Fruit fly (Drosophila melanogaster): ENCODE measurements around the gene CheB38b.

Gene CheB38b

DNA sequence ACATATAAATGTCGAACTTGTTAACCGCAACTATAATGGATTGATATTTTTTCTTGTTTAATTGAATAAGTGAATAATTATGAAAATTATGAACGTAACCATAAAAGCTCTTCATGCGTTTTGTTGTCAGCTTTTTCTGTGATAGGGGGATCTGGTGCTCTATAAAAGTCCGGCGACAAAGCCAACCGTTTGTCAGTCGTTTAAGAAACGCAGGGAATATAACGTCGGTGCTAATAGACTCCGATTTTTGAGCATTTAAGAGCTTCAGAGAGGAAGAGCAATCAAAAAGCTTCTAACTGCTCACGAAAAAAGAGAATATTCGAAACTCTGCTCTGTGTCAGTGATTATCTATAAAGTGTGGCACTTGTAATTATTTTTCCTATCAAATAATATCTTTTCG is 14.0 kb upstream of the CheB38b start, which contains the start of gene CG31674:
TSS of gene CG31674 (plus strand) at position 203 of the 400 bp plus-strand sequence.
- TF ChIP-seq Myc (optimal IDR thresholded peaks at IDR 0.05) (no peak), h (optimal IDR thresholded peaks at IDR 0.05) (no peak), ttk (optimal IDR thresholded peaks at IDR 0.05) (no peak), Sin3A (optimal IDR thresholded peaks at IDR 0.05) (no peak), psq (optimal IDR thresholded peaks at IDR 0.05) (no peak), insv (optimal IDR thresholded peaks at IDR 0.05) (no peak)

DNA sequence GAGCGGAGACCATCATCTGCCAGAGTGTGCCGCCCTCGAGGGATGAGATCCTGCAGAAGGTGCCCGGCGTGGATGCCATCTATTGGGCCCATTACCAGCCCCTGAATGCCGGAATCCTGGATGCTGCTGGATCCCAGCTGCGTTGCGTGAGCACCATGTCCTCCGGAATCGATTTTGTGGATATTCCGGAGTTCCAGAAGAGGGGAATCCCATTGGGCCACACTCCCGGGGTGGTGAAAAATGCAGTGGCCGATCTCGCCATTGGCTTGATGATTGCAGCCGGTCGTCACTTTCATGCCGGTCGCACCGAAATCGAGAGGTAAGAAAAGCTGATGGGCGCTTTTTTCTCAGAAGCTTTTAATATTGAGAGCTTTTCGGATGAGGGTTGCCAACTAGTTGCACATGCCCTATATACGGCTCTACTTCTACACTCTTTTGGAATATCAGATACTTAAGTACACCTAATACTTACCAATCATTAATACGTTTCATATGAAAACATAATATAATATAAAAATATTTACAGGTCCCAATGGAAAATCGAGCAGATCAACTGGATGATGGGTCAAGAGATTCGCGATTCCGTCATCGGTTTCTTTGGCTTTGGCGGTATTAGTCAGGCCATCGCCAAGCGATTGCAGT is 12.8 kb upstream of the CheB38b start:
- TF ChIP-seq Myc (optimal IDR thresholded peaks at IDR 0.05) (no peak), insv (optimal IDR thresholded peaks at IDR 0.05) (no peak), ttk (optimal IDR thresholded peaks at IDR 0.05) (no peak), h (optimal IDR thresholded peaks at IDR 0.05) (no peak), psq (optimal IDR thresholded peaks at IDR 0.05) (no peak), Sin3A (optimal IDR thresholded peaks at IDR 0.05) (no peak)

DNA sequence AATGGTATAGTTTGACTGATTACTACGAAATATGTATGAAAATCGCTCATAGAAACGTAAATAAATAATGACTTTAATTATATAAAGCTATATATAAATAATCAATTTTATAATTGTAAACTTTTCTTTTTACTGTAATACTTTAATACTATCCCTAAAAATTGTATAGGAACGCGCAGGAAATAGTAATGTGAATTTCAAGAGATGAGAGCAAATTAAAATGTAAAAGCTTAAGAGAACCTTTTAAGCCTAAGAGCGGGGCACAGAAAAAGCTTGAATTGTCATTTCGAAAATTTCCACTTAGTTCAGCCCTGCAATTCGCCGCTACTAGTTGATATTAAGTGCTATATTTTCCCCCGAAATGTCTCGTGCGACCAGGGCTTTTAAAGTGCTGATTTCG is 12.2 kb upstream of the CheB38b start, which contains the start of gene CG31673:
TSS of gene CG31673 (plus strand) at position 301 of the 400 bp plus-strand sequence.
- TF ChIP-seq ttk (optimal IDR thresholded peaks at IDR 0.05), result no peak
- no peak for TF ChIP-seq psq (optimal IDR thresholded peaks at IDR 0.05)
- TF ChIP-seq Myc (optimal IDR thresholded peaks at IDR 0.05), result no peak
- no peak for TF ChIP-seq Sin3A (optimal IDR thresholded peaks at IDR 0.05)
- TF ChIP-seq insv (optimal IDR thresholded peaks at IDR 0.05), result no peak
- TF ChIP-seq h (optimal IDR thresholded peaks at IDR 0.05), result no peak

DNA sequence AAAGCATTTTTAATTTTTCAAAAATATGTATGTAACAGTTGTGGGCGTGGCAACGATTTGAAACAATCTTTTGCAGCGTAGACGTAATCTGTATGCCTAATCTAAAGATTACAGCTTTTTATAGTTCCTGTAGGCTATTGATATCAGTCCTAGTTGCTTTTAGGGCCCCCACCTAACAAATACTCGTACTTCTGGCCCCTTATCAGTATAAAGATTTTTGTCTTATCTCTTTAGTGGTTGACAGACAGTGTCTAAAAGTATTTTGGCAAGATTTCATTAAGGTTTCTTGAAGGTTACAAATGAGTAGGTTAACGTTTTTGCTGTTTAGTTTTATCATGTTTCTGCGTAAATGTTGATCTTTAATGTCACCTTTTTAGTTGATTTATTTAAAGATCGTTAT is 11.6 kb upstream of the CheB38b start:
- TF ChIP-seq psq (optimal IDR thresholded peaks at IDR 0.05) (no peak), ttk (optimal IDR thresholded peaks at IDR 0.05) (no peak), h (optimal IDR thresholded peaks at IDR 0.05) (no peak), Myc (optimal IDR thresholded peaks at IDR 0.05) (no peak), Sin3A (optimal IDR thresholded peaks at IDR 0.05) (no peak), insv (optimal IDR thresholded peaks at IDR 0.05) (no peak)

DNA sequence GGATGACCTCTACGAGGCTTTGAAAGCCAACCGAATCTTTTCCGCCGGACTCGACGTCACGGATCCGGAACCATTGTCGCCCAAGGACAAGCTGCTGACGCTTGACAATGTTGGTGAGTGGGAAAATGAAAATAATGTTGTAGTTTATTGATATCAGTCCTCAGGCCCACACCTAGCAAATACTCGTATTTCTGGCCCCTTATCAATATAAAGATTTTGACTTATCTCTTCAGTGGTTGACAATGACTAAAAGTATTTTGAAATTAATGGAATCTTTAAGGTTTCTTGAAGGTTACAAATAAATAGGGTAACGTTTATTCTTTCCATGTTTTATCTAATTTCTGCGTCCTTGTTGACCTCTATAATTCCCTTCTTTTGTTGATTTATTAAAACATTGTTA is 10.0 kb upstream of the CheB38b start:
- no peak for TF ChIP-seq insv (optimal IDR thresholded peaks at IDR 0.05)
- no peak for TF ChIP-seq Myc (optimal IDR thresholded peaks at IDR 0.05)
- no peak for TF ChIP-seq ttk (optimal IDR thresholded peaks at IDR 0.05)
- no peak for TF ChIP-seq Sin3A (optimal IDR thresholded peaks at IDR 0.05)
- no peak for TF ChIP-seq psq (optimal IDR thresholded peaks at IDR 0.05)
- TF ChIP-seq h (optimal IDR thresholded peaks at IDR 0.05), result no peak

DNA sequence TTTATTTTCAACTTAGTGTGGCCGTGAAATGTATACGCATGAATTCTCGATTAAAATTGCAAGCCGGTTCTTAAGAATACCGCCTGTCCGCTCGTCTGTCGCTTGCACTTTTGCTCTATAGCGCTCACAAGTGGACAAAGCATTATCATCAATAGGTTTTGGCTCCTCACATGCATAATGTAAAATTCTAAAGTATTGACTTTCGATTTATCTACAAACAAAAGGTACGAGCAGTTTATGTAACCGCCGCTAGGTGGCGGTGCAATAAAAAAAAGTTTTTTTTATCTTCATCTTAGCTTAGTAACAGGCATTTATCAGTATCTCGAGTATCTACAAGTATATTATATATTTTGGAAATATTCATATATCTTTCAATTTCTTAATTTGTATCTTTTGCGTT is 9.2 kb upstream of the CheB38b start:
- no peak for TF ChIP-seq h (optimal IDR thresholded peaks at IDR 0.05)
- TF ChIP-seq Sin3A (optimal IDR thresholded peaks at IDR 0.05), result no peak
- no peak for TF ChIP-seq psq (optimal IDR thresholded peaks at IDR 0.05)
- no peak for TF ChIP-seq ttk (optimal IDR thresholded peaks at IDR 0.05)
- no peak for TF ChIP-seq insv (optimal IDR thresholded peaks at IDR 0.05)

DNA sequence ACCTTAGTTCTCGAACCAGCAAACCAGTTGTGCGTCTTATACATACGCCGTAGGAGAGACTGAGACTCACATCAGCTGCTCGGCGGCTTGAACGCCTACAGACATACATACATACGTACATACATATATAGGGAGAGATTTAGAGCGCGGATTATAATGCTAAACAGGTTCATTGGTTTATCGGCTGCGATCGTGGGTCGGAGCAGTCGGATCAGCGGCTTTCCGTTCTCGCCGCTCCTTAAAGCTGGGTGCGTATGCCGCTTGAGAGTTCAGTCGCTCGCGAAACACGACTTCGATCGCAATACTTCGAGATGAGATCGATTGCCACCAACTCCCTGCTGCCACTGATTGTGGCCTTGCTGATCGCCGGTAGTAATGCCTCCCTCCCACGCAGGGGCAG is 8.2 kb upstream of the CheB38b start:
- TF ChIP-seq ttk (optimal IDR thresholded peaks at IDR 0.05) (no peak), Sin3A (optimal IDR thresholded peaks at IDR 0.05) (no peak), h (optimal IDR thresholded peaks at IDR 0.05) (no peak), insv (optimal IDR thresholded peaks at IDR 0.05) (no peak), psq (optimal IDR thresholded peaks at IDR 0.05) (no peak), Myc (optimal IDR thresholded peaks at IDR 0.05) (no peak)

DNA sequence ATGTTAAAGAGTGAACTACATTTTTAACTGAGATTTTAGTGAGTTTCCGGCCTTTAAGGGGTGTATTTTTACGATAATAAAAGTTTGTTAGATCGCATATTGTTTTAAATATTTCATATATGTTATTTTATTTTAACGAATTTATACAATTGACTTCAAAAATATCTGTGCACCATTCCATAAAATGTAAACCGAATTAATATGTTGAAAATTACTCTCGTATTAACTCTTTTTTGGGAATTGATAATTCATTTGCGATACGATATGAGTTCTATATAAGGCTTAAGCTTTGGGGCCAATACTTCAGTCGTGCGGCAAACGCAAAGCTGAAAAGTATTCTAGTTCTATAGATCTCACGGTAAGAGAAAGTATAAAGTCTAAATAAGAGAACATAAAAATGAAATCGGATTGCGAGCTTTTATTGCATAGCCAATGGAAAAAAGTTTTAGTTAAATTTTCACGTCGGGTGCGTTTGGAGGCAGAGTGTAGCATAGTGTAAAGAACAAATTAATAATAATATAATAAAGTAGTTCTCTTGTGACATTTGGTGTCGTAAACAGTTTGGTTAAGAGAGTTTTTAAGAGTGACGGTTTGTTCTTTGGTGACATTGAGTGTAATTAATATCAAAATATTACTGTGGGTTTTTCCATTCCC is 7.2 kb upstream of the CheB38b start:
- no peak for TF ChIP-seq h (optimal IDR thresholded peaks at IDR 0.05)
- TF ChIP-seq Myc (optimal IDR thresholded peaks at IDR 0.05), result no peak
- no peak for TF ChIP-seq ttk (optimal IDR thresholded peaks at IDR 0.05)
- TF ChIP-seq insv (optimal IDR thresholded peaks at IDR 0.05), result no peak

DNA sequence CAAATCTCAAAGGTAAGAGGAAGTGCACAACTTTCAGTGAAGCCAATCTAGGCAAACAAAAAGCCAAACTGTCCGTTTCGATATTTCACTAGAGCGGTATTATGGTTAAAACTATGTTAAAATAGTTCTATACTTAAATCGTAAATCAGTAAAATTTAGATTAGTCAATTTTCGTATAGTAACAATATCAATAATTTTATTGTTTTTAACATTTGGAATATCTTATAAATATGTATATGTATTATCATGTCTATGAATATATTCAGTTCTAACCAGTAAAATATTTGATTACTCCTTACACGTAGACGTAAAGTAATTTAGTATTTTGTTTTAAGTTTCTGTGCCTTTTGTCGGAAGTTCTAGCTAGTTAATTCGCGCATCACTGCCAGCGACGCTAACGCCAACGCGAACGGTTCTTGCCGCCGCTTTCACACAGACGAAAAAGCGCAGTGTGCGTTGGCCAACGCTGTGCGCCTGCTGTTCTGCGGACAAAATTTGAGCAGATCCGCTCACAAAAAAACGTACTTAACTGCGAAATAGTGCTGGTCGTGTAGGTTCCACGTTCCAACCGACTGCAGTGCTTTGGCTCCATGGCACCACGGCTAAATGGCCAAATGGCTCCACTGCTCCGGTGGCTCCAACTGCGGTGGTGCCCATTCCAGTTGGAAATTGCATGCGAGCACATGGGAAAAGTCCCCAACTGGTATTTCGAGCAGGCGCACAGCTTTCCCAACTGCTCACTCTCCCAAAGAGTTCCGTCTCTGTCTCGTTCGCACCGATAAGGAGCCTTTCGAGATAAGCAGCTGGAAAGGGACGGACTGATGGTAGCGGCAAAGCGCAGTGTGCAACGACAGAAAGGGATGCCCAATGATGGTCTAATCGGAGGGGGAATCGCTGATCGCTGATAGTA is 6.4 kb upstream of the CheB38b start:
- TF ChIP-seq psq (optimal IDR thresholded peaks at IDR 0.05) (no peak), insv (optimal IDR thresholded peaks at IDR 0.05) (no peak), Sin3A (optimal IDR thresholded peaks at IDR 0.05) (no peak), ttk (optimal IDR thresholded peaks at IDR 0.05) (no peak), h (optimal IDR thresholded peaks at IDR 0.05) (no peak), Myc (optimal IDR thresholded peaks at IDR 0.05) (no peak)

DNA sequence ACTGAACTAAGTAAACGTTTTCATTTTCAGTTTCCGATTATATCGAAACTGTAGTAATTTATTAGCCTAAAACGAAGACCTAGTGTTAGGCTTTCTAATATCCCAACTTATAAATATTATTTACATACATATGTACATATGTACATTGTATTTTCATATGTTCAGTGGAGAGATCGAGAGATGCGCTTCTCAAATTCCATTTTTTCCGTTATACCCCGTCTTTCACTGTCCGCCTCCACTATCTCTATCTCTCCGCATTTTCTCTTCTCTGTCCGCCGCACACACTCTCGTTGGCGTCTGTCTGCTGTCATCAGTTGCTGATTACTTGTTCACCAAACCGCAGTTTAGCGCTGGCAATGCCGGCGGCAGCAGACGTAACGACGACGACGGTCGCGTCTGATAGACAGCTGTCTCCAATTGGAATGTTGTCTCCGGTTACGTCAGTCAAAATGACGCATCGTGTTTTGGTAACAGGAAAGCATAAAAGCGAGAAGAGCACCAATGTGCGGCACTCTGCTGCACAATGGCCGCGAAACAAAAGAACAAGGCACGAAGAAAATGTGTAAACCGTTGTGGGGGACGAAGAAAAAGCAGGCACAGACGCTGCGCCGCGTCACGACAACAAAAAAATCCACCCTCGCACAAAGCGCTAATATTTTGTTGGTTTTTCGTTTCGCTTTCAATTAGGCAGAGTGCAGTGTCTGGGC is 5.6 kb upstream of the CheB38b start, which contains the start of gene CG9331:
TSS of gene CG9331 (plus strand) at position 340 of the 707 bp plus-strand sequence.
- TF ChIP-seq psq (optimal IDR thresholded peaks at IDR 0.05) (no peak), Myc (optimal IDR thresholded peaks at IDR 0.05) (no peak), h (optimal IDR thresholded peaks at IDR 0.05) (no peak), Sin3A (optimal IDR thresholded peaks at IDR 0.05) (no peak), ttk (optimal IDR thresholded peaks at IDR 0.05) (no peak), insv (optimal IDR thresholded peaks at IDR 0.05) (no peak)

DNA sequence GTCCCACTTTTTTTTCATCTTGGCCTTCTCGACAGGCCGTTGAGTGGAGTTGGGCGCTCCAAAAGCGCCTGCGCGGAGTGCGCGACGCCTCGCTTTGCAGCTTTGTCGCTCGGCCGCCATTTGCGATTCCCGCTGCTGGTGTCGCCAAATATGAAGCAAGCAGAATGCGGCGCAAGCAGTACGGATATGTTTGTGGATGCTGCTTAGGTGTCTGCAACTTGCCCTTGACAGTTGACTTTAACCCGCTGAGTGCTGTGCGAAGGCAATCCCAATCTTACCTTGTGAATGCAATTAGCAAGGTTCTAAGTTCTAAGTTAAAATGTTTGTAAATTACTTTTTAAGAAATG is 4.9 kb upstream of the CheB38b start:
- TF ChIP-seq ttk (optimal IDR thresholded peaks at IDR 0.05), result no peak
- no peak for TF ChIP-seq h (optimal IDR thresholded peaks at IDR 0.05)
- TF ChIP-seq insv (optimal IDR thresholded peaks at IDR 0.05), result no peak
- no peak for TF ChIP-seq Sin3A (optimal IDR thresholded peaks at IDR 0.05)
- no peak for TF ChIP-seq Myc (optimal IDR thresholded peaks at IDR 0.05)
- no peak for TF ChIP-seq psq (optimal IDR thresholded peaks at IDR 0.05)
